Fruit fly (Drosophila melanogaster) whole organism, adult: ENCODE data around the gene Hip14.

Experiments used
- CG11617 ChIP-seq: fragments of 200-800 bp; sonication (Bioruptor generic); optimal IDR thresholded peaks from 2 replicates; lab custom pipeline; 2017; ENCODE audit warnings: mild to moderate bottlenecking, missing biosample characterization, missing genetic modification reagents, missing genetic modification characterization
- CG12768 ChIP-seq: fragments of 200-800 bp; sonication (Bioruptor generic); optimal IDR thresholded peaks from 2 replicates; lab custom pipeline; 2017; ENCODE audit warnings: missing biosample characterization, missing genetic modification characterization, mild to moderate bottlenecking, moderate library complexity, missing genetic modification reagents
- CG14711 ChIP-seq: fragments of 200-800 bp; sonication (Bioruptor generic); optimal IDR thresholded peaks from 2 replicates; lab custom pipeline; 2018; ENCODE audit warnings: missing biosample characterization, mild to moderate bottlenecking, missing genetic modification characterization, moderate library complexity
- CG1620 ChIP-seq: fragments of 200-800 bp; sonication (Bioruptor generic); optimal IDR thresholded peaks from 2 replicates; lab custom pipeline; 2016; ENCODE audit warnings: missing biosample characterization, missing genetic modification characterization
- CG33017 ChIP-seq: fragments of 200-800 bp; sonication (Bioruptor generic); optimal IDR thresholded peaks from 2 replicates; lab custom pipeline; 2018; ENCODE audit warnings: missing biosample characterization, mild to moderate bottlenecking, missing genetic modification characterization, moderate library complexity
- CG5204 ChIP-seq: fragments of 200-800 bp; sonication (Bioruptor generic); optimal IDR thresholded peaks from 2 replicates; lab custom pipeline; 2016; ENCODE audit warnings: missing biosample characterization, missing genetic modification characterization
- CG7045 ChIP-seq: fragments of 200-800 bp; sonication (Bioruptor generic); optimal IDR thresholded peaks from 2 replicates; lab custom pipeline; 2017; ENCODE audit warnings: missing biosample characterization, mild to moderate bottlenecking, missing genetic modification characterization
- CG7101 ChIP-seq: fragments of 200-800 bp; sonication (Bioruptor generic); optimal IDR thresholded peaks from 2 replicates; lab custom pipeline; 2018; ENCODE audit warnings: missing biosample characterization, mild to moderate bottlenecking, missing genetic modification characterization, moderate library complexity
- Clk ChIP-seq: fragments of 200-800 bp; sonication (Bioruptor generic); optimal IDR thresholded peaks from 2 replicates; lab custom pipeline; 2017; ENCODE audit warnings: missing biosample characterization, missing genetic modification characterization
- Crg-1 ChIP-seq: fragments of 200-800 bp; sonication (Bioruptor generic); optimal IDR thresholded peaks from 2 replicates; lab custom pipeline; 2016; ENCODE audit warnings: missing biosample characterization, missing genetic modification characterization
- Hr96 ChIP-seq: fragments of 200-800 bp; sonication (Bioruptor generic); optimal IDR thresholded peaks from 2 replicates; lab custom pipeline; 2016; ENCODE audit warnings: missing biosample characterization, missing genetic modification characterization
- Mnt ChIP-seq: fragments of 200-800 bp; sonication (Bioruptor generic); optimal IDR thresholded peaks from 2 replicates; lab custom pipeline; 2016; ENCODE audit warnings: missing biosample characterization, mild to moderate bottlenecking, missing genetic modification characterization
- bab1 ChIP-seq: fragments of 200-800 bp; sonication (Bioruptor generic); optimal IDR thresholded peaks from 3 replicates; lab custom pipeline; 2019; ENCODE audit warnings: missing biosample characterization, mild to moderate bottlenecking, missing genetic modification characterization, moderate library complexity
- cic ChIP-seq: fragments of 200-800 bp; sonication (Bioruptor generic); optimal IDR thresholded peaks from 2 replicates; lab custom pipeline; 2017; ENCODE audit warnings: missing biosample characterization, mild to moderate bottlenecking, missing genetic modification characterization, moderate library complexity
- cnc ChIP-seq, 2 experiments: fragments of >200 bp; optimal IDR thresholded peaks; 2 replicates each; lab custom pipeline; 2017
- kay ChIP-seq: fragments of 200-800 bp; sonication (Bioruptor generic); peaks from one replicate; lab custom pipeline; 2016; ENCODE audit warnings: missing biosample characterization, missing genetic modification characterization, borderline replicate concordance
- ovo ChIP-seq: fragments of 200-800 bp; sonication (Bioruptor generic); optimal IDR thresholded peaks from 2 replicates; lab custom pipeline; 2016; ENCODE audit warnings: missing biosample characterization, missing genetic modification characterization
- pad ChIP-seq: fragments of 200-800 bp; sonication (Bioruptor generic); optimal IDR thresholded peaks from 3 replicates; lab custom pipeline; 2017; ENCODE audit warnings: missing biosample characterization, missing genetic modification characterization, mild to moderate bottlenecking, moderate library complexity, missing genetic modification reagents
- tj ChIP-seq: fragments of 200-800 bp; sonication (Bioruptor generic); optimal IDR thresholded peaks from 3 replicates; lab custom pipeline; 2017; ENCODE audit warnings: missing biosample characterization, mild to moderate bottlenecking, missing genetic modification characterization, moderate library complexity
- toe ChIP-seq: fragments of 200-800 bp; sonication (Bioruptor generic); optimal IDR thresholded peaks from 2 replicates; lab custom pipeline; 2016; ENCODE audit warnings: missing biosample characterization, missing genetic modification characterization

Gene Hip14

DNA sequence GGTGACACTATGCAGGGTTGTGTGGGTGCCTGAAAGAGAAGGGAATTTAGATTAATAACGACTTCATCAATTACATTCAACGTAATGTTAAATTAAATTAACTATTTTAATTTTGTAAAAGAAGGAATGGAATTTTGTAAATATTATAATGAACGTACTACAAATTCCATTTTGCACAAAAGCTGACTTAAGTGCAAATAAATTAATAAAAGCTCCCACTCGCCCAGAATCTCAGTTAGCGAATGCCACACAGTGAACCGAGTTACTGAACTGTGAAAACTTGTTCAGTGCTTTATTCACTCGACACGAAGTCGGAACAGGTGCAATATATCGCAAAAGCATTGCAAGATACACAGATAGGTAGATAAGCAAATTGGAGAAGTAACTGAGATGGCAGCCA is 13.0 kb upstream of the Hip14 start, which contains the start of gene CG17026:
TSS of gene CG17026 (plus strand) at position 301 of the 400 bp plus-strand sequence.
- TF ChIP-seq CG7045 (no peak), cic (GFP tag; lab: Kevin White, UChicago) (peak; percentile 43)

DNA sequence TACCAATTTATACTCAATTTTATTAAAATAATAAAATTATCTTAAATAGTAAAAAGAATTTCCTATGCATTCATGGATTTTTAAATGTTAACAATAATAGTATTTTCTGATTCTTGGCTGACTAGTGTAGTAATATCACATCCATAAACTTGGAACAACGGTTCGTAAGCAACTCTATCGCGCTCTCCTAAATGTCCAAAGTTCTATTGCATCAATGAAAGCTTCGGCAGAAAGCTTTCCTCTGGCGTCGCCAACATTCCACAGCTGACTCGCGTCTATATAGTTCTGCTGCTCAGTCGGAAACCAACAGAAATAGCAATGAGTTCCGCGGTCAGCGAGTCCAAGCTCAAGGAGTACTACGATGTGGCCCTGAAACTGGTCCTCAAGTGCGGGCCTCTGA is 11.3 kb upstream of the Hip14 start, which contains the start of gene CG17029:
TSS of gene CG17029 (plus strand) at position 113 of the 400 bp plus-strand sequence.
- TF ChIP-seq CG33017 (tag; lab: Kevin White, UChicago) (peak; percentile 20), ovo (GFP tag; lab: Kevin White, UChicago) (no peak), CG11617 (no peak), CG12768 (GFP tag; lab: Kevin White, UChicago) (peak; percentile 82), kay (GFP tag; lab: Kevin White, UChicago) (no peak), Mnt (GFP tag; lab: Kevin White, UChicago) (no peak), cic (GFP tag; lab: Kevin White, UChicago) (peak; percentile 62), cnc (optimal IDR thresholded peaks at IDR 0.05; lab: Kevin White, UChicago) (no peak), CG1620 (GFP tag; lab: Kevin White, UChicago) (no peak), Clk (GFP tag; lab: Kevin White, UChicago) (no peak), Hr96 (GFP tag; lab: Kevin White, UChicago) (no peak), pad (GFP tag; lab: Kevin White, UChicago) (peak; percentile 16), CG7101 (tag; lab: Kevin White, UChicago) (no peak), tj (GFP tag; lab: Kevin White, UChicago) (no peak), CG5204 (GFP tag; lab: Kevin White, UChicago) (no peak), bab1 (GFP tag; lab: Kevin White, UChicago) (peak; percentile 19), CG14711 (peak; percentile 88), CG7045 (no peak), Crg-1 (GFP tag; lab: Kevin White, UChicago) (no peak), toe (GFP tag; lab: Kevin White, UChicago) (no peak)

DNA sequence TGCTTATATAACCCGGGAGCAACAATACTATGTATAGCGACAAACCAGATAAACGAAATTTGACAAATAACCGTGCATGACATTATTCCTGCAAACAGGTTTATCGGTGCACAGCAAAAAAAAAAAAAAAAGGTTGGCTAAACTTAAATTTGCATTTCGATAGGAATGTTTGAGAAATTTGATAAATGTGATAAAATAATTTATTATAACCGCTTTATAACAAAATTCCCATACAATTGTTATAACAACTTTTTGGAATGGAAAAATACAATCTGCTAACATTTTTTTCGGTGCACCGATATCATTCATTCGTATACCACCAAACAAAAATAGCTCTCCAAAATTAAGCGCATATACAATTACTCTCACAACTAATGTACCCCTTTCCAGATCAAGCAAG is 10.5 kb upstream of the Hip14 start:
- no peak for TF ChIP-seq Clk (GFP tag; lab: Kevin White, UChicago)
- peak; percentile 24 for TF ChIP-seq CG7101 (tag; lab: Kevin White, UChicago)
- peak; percentile 8 for TF ChIP-seq CG7045
- TF ChIP-seq CG12768 (GFP tag; lab: Kevin White, UChicago), result no peak
- TF ChIP-seq toe (GFP tag; lab: Kevin White, UChicago), result no peak
- peak; percentile 39 for TF ChIP-seq CG33017 (tag; lab: Kevin White, UChicago)
- TF ChIP-seq CG11617, result peak; percentile 31
- peak; percentile 61 for TF ChIP-seq CG14711
- TF ChIP-seq CG5204 (GFP tag; lab: Kevin White, UChicago), result peak; percentile 30
- TF ChIP-seq bab1 (GFP tag; lab: Kevin White, UChicago), result peak; percentile 33

DNA sequence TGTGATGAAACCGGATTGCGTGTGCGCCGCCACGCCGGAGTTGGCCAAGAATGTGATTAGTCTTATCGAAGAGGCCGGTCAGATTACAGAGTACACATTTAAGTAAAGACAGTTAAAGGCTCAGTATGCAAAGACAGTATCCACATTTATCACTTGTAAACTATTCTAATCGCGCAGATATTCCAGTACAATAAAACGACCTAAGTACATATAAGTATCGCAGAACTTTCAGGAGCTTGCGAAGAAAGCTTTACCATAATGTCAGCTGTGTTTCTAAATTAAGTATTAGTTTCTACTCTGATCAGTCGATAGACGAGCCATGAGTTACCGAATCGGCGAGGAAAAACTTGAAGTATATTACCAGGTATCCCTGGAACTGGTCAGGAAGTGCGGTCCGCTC is 9.8 kb upstream of the Hip14 start, which contains the start of gene CG17028:
TSS of gene CG17028 (plus strand) at position 301 of the 400 bp plus-strand sequence.
- TF ChIP-seq Clk (GFP tag; lab: Kevin White, UChicago) (no peak), Hr96 (GFP tag; lab: Kevin White, UChicago) (no peak), CG33017 (tag; lab: Kevin White, UChicago) (peak; percentile 24), tj (GFP tag; lab: Kevin White, UChicago) (no peak), bab1 (GFP tag; lab: Kevin White, UChicago) (no peak)

DNA sequence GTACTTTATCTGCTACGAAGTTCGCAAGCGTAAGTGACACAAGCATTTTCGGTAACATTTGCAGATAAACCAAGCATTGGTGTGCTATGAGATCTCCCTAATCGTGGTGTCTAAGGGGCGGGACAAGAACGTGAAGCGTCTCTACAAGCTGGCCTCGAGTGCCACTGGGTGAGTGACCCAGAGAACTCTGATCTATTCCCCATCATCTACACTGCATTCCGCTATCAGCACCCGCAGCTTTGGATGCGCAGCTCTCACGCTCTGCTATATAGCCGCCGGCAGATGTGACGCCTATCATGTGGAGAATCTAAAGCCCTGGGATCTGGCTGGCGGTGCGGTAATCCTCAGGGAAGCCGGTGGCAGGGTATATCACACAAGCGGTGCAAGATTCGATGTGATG is 8.8 kb upstream of the Hip14 start:
- TF ChIP-seq tj (GFP tag; lab: Kevin White, UChicago) (no peak), cnc (optimal IDR thresholded peaks at IDR 0.05; lab: Kevin White, UChicago) (no peak), Hr96 (GFP tag; lab: Kevin White, UChicago) (no peak), Clk (GFP tag; lab: Kevin White, UChicago) (no peak), CG14711 (no peak), Crg-1 (GFP tag; lab: Kevin White, UChicago) (no peak), CG5204 (GFP tag; lab: Kevin White, UChicago) (no peak), ovo (GFP tag; lab: Kevin White, UChicago) (no peak), cic (GFP tag; lab: Kevin White, UChicago) (no peak), CG11617 (no peak), CG7101 (tag; lab: Kevin White, UChicago) (no peak), CG12768 (GFP tag; lab: Kevin White, UChicago) (no peak)

DNA sequence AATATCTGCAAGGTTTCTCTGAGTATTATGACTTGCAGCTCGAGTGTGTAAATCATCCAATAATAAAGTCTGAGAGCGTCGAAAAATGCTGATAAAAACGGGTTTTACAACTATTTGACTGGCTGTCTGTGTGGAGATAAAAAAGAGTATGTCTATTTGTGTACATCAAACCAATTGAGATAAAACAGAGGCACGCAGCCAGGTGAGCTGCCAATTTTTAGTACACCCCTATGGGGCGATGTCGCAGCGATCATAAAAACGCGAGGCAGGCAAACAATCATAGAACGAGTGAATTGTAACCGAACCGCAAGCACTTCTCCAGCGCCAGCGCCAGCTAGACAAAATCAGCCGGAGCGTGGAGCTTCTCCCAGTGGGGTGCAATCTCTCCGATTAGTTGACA is 8.1 kb upstream of the Hip14 start, which contains the start of gene CG17027:
TSS of gene CG17027 (plus strand) at position 189 of the 400 bp plus-strand sequence.
- TF ChIP-seq toe (GFP tag; lab: Kevin White, UChicago), result no peak
- no peak for TF ChIP-seq CG11617
- no peak for TF ChIP-seq CG5204 (GFP tag; lab: Kevin White, UChicago)
- TF ChIP-seq CG7101 (tag; lab: Kevin White, UChicago), result no peak
- no peak for TF ChIP-seq cnc (optimal IDR thresholded peaks at IDR 0.05; lab: Kevin White, UChicago)
- TF ChIP-seq cic (GFP tag; lab: Kevin White, UChicago), result peak; percentile 59

DNA sequence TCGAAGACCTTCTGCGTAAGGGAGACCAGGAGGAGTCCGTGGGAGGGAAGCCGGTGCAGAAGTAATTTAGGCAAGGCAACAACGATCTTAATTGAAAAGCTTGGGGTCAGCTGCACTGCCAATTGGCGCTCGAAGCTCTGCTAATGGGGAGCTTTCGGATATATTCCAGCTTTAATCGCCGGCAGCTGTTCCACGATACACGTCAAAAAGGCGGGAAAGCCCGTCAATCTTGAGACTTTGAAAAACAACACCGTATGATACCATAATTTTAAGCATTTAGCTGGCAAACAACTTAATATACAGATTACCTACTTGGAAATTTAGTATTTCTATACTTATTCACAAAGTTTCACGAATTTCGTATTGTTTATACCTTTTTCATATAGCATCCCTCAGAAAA is 6.6 kb upstream of the Hip14 start:
- TF ChIP-seq cnc (optimal IDR thresholded peaks at IDR 0.05; lab: Kevin White, UChicago), result no peak
- no peak for TF ChIP-seq pad (GFP tag; lab: Kevin White, UChicago)
- TF ChIP-seq Hr96 (GFP tag; lab: Kevin White, UChicago), result no peak
- TF ChIP-seq CG11617, result no peak
- no peak for TF ChIP-seq ovo (GFP tag; lab: Kevin White, UChicago)
- TF ChIP-seq CG7045, result no peak
- TF ChIP-seq cic (GFP tag; lab: Kevin White, UChicago), result no peak
- TF ChIP-seq toe (GFP tag; lab: Kevin White, UChicago), result no peak
- no peak for TF ChIP-seq CG14711
- TF ChIP-seq CG1620 (GFP tag; lab: Kevin White, UChicago), result no peak
- TF ChIP-seq CG12768 (GFP tag; lab: Kevin White, UChicago), result no peak
- TF ChIP-seq CG33017 (tag; lab: Kevin White, UChicago), result no peak
